Fruit fly (Drosophila melanogaster) whole organism, embryonic: ENCODE results near the gene CG32373.

ENCODE experiments used
- Aef1 ChIP-seq: fragments of 200-800 bp; sonication (Bioruptor generic); IDR thresholded peaks from 3 replicates; pipeline ENCODE4 v1.3.6; 2022; ENCODE audit warnings: missing biosample characterization, missing genetic modification characterization
- B-H1 ChIP-seq: fragments of 200-800 bp; sonication (Bioruptor generic); IDR thresholded peaks from 3 replicates; pipeline ENCODE4 v1.3.6; 2022; ENCODE audit warnings: missing biosample characterization, missing genetic modification characterization
- CG1024 ChIP-seq: fragments of 200-800 bp; sonication (Bioruptor generic); IDR thresholded peaks from 2 replicates; pipeline ENCODE4 v1.3.6; 2022; ENCODE audit warnings: missing biosample characterization, missing genetic modification characterization
- CG10543 ChIP-seq: fragments of 200-800 bp; sonication (Bioruptor generic); optimal IDR thresholded peaks from 3 replicates; lab custom pipeline; 2017; ENCODE audit warnings: missing biosample characterization, mild to moderate bottlenecking, missing genetic modification characterization, moderate library complexity
- CG10979 ChIP-seq: fragments of 200-800 bp; sonication (Bioruptor generic); optimal IDR thresholded peaks from 2 replicates; lab custom pipeline; 2018; ENCODE audit warnings: missing biosample characterization, mild to moderate bottlenecking, missing genetic modification characterization, moderate library complexity
- CG13123 ChIP-seq: fragments of 200-800 bp; sonication (Bioruptor generic); optimal IDR thresholded peaks from 2 replicates; lab custom pipeline; 2016; ENCODE audit warnings: missing biosample characterization, missing genetic modification characterization
- CG14441 ChIP-seq: fragments of 200-800 bp; sonication (Bioruptor generic); IDR thresholded peaks from 2 replicates; pipeline ENCODE4 v1.3.6; 2022; ENCODE audit warnings: missing biosample characterization, missing genetic modification characterization
- CG15011 ChIP-seq: fragments of 200-800 bp; sonication (Bioruptor generic); optimal IDR thresholded peaks from 3 replicates; lab custom pipeline; 2018; ENCODE audit warnings: missing biosample characterization, mild to moderate bottlenecking, missing genetic modification characterization
- CG15073 ChIP-seq: fragments of 200-800 bp; sonication (Bioruptor generic); optimal IDR thresholded peaks from 2 replicates; lab custom pipeline; 2016; ENCODE audit warnings: missing biosample characterization, missing genetic modification characterization
- CG18011 ChIP-seq: fragments of 200-800 bp; sonication (Bioruptor generic); optimal IDR thresholded peaks from 2 replicates; lab custom pipeline; 2017; ENCODE audit warnings: missing biosample characterization, missing genetic modification characterization, mild to moderate bottlenecking, moderate library complexity, missing genotype
- CG18262 ChIP-seq: fragments of 200-800 bp; optimal IDR thresholded peaks from 3 replicates; lab custom pipeline; 2019; ENCODE audit warnings: missing biosample characterization, mild to moderate bottlenecking, missing genetic modification characterization, moderate library complexity
- CG1832 ChIP-seq: fragments of 200-800 bp; sonication (Bioruptor generic); optimal IDR thresholded peaks from 2 replicates; lab custom pipeline; 2017; ENCODE audit warnings: missing biosample characterization, mild to moderate bottlenecking, missing genetic modification characterization, inconsistent platforms
- CG2202 ChIP-seq: fragments of 200-800 bp; sonication (Bioruptor generic); optimal IDR thresholded peaks from 2 replicates; lab custom pipeline; 2018; ENCODE audit warnings: missing biosample characterization, mild to moderate bottlenecking, missing genetic modification characterization
- CG2712 ChIP-seq: fragments of 200-800 bp; optimal IDR thresholded peaks from 3 replicates; lab custom pipeline; 2019; ENCODE audit warnings: missing biosample characterization, mild to moderate bottlenecking, missing genetic modification characterization, moderate library complexity
- CG32772 ChIP-seq: fragments of 200-800 bp; sonication (Bioruptor generic); IDR thresholded peaks from 2 replicates; pipeline ENCODE4 v1.3.6; 2022; ENCODE audit warnings: missing biosample characterization, missing genetic modification characterization
- CG3847 ChIP-seq: fragments of 200-800 bp; sonication (Bioruptor generic); IDR thresholded peaks from 2 replicates; pipeline ENCODE4 v1.3.6; 2022; ENCODE audit warnings: missing biosample characterization, missing genetic modification characterization
- CG6791 ChIP-seq: fragments of 200-800 bp; sonication (Bioruptor generic); IDR thresholded peaks from 3 replicates; pipeline ENCODE4 v1.3.6; 2022; ENCODE audit warnings: missing biosample characterization, missing genetic modification characterization; ENCODE audit not compliant: partially characterized antibody
- CG8924 ChIP-seq: fragments of 200-800 bp; optimal IDR thresholded peaks from 3 replicates; lab custom pipeline; 2019; ENCODE audit warnings: missing biosample characterization, mild to moderate bottlenecking, missing genetic modification characterization, moderate library complexity
- CG9215 ChIP-seq: fragments of 200-800 bp; sonication (Bioruptor generic); IDR thresholded peaks from 2 replicates; pipeline ENCODE4 v1.3.6; 2022; ENCODE audit warnings: missing biosample characterization, missing genetic modification characterization
- CG9876 ChIP-seq: fragments of 200-800 bp; sonication (Bioruptor generic); optimal IDR thresholded peaks from 2 replicates; lab custom pipeline; 2016; ENCODE audit warnings: missing biosample characterization, missing genetic modification characterization
- CTCF ChIP-seq: fragments of 200-800 bp; sonication (Bioruptor generic); optimal IDR thresholded peaks from 2 replicates; lab custom pipeline; 2017; ENCODE audit warnings: missing biosample characterization, mild to moderate bottlenecking, missing genetic modification characterization, moderate library complexity
- D19A ChIP-seq: fragments of 200-800 bp; optimal IDR thresholded peaks from 3 replicates; lab custom pipeline; 2019; ENCODE audit warnings: missing biosample characterization, mild to moderate bottlenecking, missing genetic modification characterization, moderate library complexity
- Dp ChIP-seq: fragments of 200-800 bp; sonication (Bioruptor generic); optimal IDR thresholded peaks from 2 replicates; lab custom pipeline; 2018; ENCODE audit warnings: missing biosample characterization, mild to moderate bottlenecking, missing genetic modification characterization, moderate library complexity
- ERR ChIP-seq: fragments of 200-800 bp; sonication (Bioruptor generic); optimal IDR thresholded peaks from 2 replicates; lab custom pipeline; 2016; ENCODE audit warnings: missing biosample characterization, missing genetic modification characterization
- Ets65A ChIP-seq: fragments of 200-800 bp; sonication (Bioruptor generic); peaks from one replicate; lab custom pipeline; 2016; ENCODE audit warnings: missing biosample characterization, missing genetic modification characterization
- Hand ChIP-seq: fragments of 200-800 bp; sonication (Bioruptor generic); optimal IDR thresholded peaks from 2 replicates; lab custom pipeline; 2017; ENCODE audit warnings: mild to moderate bottlenecking, missing biosample characterization, missing genetic modification reagents, missing genetic modification characterization
- Lhr ChIP-seq: fragments of 200-800 bp; sonication (Bioruptor generic); optimal IDR thresholded peaks from 3 replicates; lab custom pipeline; 2017; ENCODE audit warnings: mild to moderate bottlenecking, missing biosample characterization, missing genetic modification reagents, missing genetic modification characterization
- Mes4 ChIP-seq: fragments of 200-800 bp; sonication (Bioruptor generic); optimal IDR thresholded peaks from 2 replicates; lab custom pipeline; 2016; ENCODE audit warnings: missing biosample characterization, missing genetic modification characterization
- Nf-YB ChIP-seq: fragments of 200-800 bp; sonication (Bioruptor generic); optimal IDR thresholded peaks from 3 replicates; lab custom pipeline; 2019; ENCODE audit warnings: missing biosample characterization, mild to moderate bottlenecking, missing genetic modification characterization, moderate library complexity
- Poxn ChIP-seq: fragments of 200-800 bp; sonication (Bioruptor generic); IDR thresholded peaks from 2 replicates; pipeline ENCODE4 v1.3.6; 2022; ENCODE audit warnings: missing biosample characterization, missing genetic modification characterization
- Rfx ChIP-seq: fragments of 200-800 bp; sonication (Bioruptor generic); IDR thresholded peaks from 2 replicates; pipeline ENCODE4 v1.3.6; 2022; ENCODE audit warnings: missing biosample characterization, missing genetic modification characterization
- Sox100B ChIP-seq: fragments of 200-800 bp; sonication (Bioruptor generic); optimal IDR thresholded peaks from 3 replicates; lab custom pipeline; 2018; ENCODE audit warnings: missing biosample characterization, mild to moderate bottlenecking, missing genetic modification characterization
- Xbp1 ChIP-seq: fragments of 200-800 bp; sonication (Bioruptor generic); optimal IDR thresholded peaks from 3 replicates; lab custom pipeline; 2016; ENCODE audit warnings: missing biosample characterization, mild to moderate bottlenecking, missing genetic modification characterization
- ab ChIP-seq: fragments of 200-800 bp; sonication (Bioruptor generic); optimal IDR thresholded peaks from 2 replicates; lab custom pipeline; 2016; ENCODE audit warnings: missing biosample characterization, missing genetic modification characterization
- bsh ChIP-seq, 2 experiments: fragments of 200-800 bp; sonication (Bioruptor generic); optimal IDR thresholded peaks; 2 replicates each; lab custom pipeline; 2017 to 2018; ENCODE audit warnings: mild to moderate bottlenecking in 2 of 2, missing biosample characterization in 2 of 2, missing genetic modification characterization in 2 of 2, moderate library complexity in 1 of 2
- cad ChIP-seq: fragments of >200 bp; optimal IDR thresholded peaks from 2 replicates; lab custom pipeline; 2017; ENCODE audit warnings: missing biosample characterization, missing genetic modification characterization
- cg ChIP-seq: fragments of 200-800 bp; sonication (Bioruptor generic); optimal IDR thresholded peaks from 3 replicates; lab custom pipeline; 2019; ENCODE audit warnings: missing biosample characterization, mild to moderate bottlenecking, missing genetic modification characterization, moderate library complexity
- chm ChIP-seq: fragments of 200-800 bp; sonication (Bioruptor generic); IDR thresholded peaks from 2 replicates; pipeline ENCODE4 v1.3.6; 2022; ENCODE audit warnings: missing biosample characterization, missing genetic modification characterization
- da ChIP-seq: fragments of 200-800 bp; sonication (Bioruptor generic); optimal IDR thresholded peaks from 2 replicates; lab custom pipeline; 2016; ENCODE audit warnings: missing biosample characterization, missing genetic modification characterization
- dmrt99B ChIP-seq: fragments of 200-800 bp; sonication (Bioruptor generic); optimal IDR thresholded peaks from 2 replicates; lab custom pipeline; 2018; ENCODE audit warnings: missing biosample characterization, mild to moderate bottlenecking, missing genetic modification characterization, moderate library complexity
- dpn ChIP-seq, 2 experiments: fragments of 200-800 bp; sonication (Bioruptor generic); optimal IDR thresholded peaks; 3 replicates each; lab custom pipeline; 2016; ENCODE audit warnings: missing biosample characterization in 2 of 2, missing genetic modification characterization in 2 of 2
- fd96Cb ChIP-seq: fragments of 200-800 bp; sonication (Bioruptor generic); optimal IDR thresholded peaks from 2 replicates; lab custom pipeline; 2018; ENCODE audit warnings: missing biosample characterization, mild to moderate bottlenecking, missing genetic modification characterization, moderate library complexity
- gem ChIP-seq: fragments of 200-800 bp; sonication (Bioruptor generic); optimal IDR thresholded peaks from 2 replicates; lab custom pipeline; 2019; ENCODE audit warnings: missing biosample characterization, mild to moderate bottlenecking, missing genetic modification characterization, moderate library complexity
- nmo ChIP-seq: fragments of 200-800 bp; sonication (Bioruptor generic); optimal IDR thresholded peaks from 2 replicates; lab custom pipeline; 2018; ENCODE audit warnings: missing biosample characterization, mild to moderate bottlenecking, missing genetic modification characterization, moderate library complexity
- pnt ChIP-seq: fragments of 200-800 bp; sonication (Bioruptor generic); optimal IDR thresholded peaks from 3 replicates; lab custom pipeline; 2016; ENCODE audit warnings: missing biosample characterization, missing genetic modification characterization
- psq ChIP-seq: fragments of 200-800 bp; sonication (Bioruptor generic); optimal IDR thresholded peaks from 2 replicates; lab custom pipeline; 2017; ENCODE audit warnings: missing biosample characterization, missing genetic modification characterization
- pum ChIP-seq: fragments of 200-800 bp; sonication (Bioruptor generic); optimal IDR thresholded peaks from 2 replicates; lab custom pipeline; 2016; ENCODE audit warnings: missing biosample characterization, missing genetic modification characterization
- sens ChIP-seq: fragments of 200-800 bp; sonication (Bioruptor generic); peaks from one replicate; lab custom pipeline; 2016; ENCODE audit warnings: missing biosample characterization, missing genetic modification characterization
- slou ChIP-seq: fragments of 200-800 bp; sonication (Bioruptor generic); optimal IDR thresholded peaks from 3 replicates; lab custom pipeline; 2016; ENCODE audit warnings: missing biosample characterization, missing genetic modification characterization
- ttk ChIP-seq: fragments of 200-800 bp; sonication (Bioruptor generic); IDR thresholded peaks from 2 replicates; pipeline ENCODE4 v2.1.2; 2022; ENCODE audit warnings: missing biosample characterization, missing genetic modification characterization

CG32373 gene

dm6 chr3L:7601122-7601841, 49.1 kb upstream of the CG32373 start (continued):
- TF ChIP-seq CG14441 (GFP tag; lab: Robert Waterston, UW) (0 out of 2 replicates have a peak, but pooled peaks have one; percentile 25), cad (GFP tag; lab: Kevin White, UChicago) (no peak), Dp (GFP tag; lab: Kevin White, UChicago) (no peak), B-H1 (GFP tag; lab: Robert Waterston, UW) (0 out of 3 replicates have a peak, but pooled peaks have one; percentile 14), CG3847 (GFP tag; lab: Robert Waterston, UW) (no peak), bsh (GFP tag; optimal IDR thresholded peaks at IDR 0.05; lab: Kevin White, UChicago) (peak in 1 of 2 experiments; percentile 41), dmrt99B (tag; lab: Kevin White, UChicago) (peak; percentile 39), slou (no peak), CG15073 (no peak), CG1832 (no peak), CTCF (GFP tag; lab: Kevin White, UChicago) (peak; percentile 87), Nf-YB (GFP tag; lab: Kevin White, UChicago) (no peak), ab (no peak), Rfx (GFP tag; lab: Robert Waterston, UW) (no peak), ERR (GFP tag; lab: Kevin White, UChicago) (no peak), CG1024 (GFP tag; lab: Robert Waterston, UW) (0 out of 2 replicates have a peak, but pooled peaks have one; percentile 12), CG15011 (no peak), CG13123 (GFP tag; lab: Kevin White, UChicago) (no peak), Lhr (no peak), CG2202 (tag; lab: Kevin White, UChicago) (no peak), CG6791 (GFP tag; lab: Robert Waterston, UW) (no peak), Poxn (GFP tag; lab: Robert Waterston, UW) (no peak), CG2712 (tag; lab: Kevin White, UChicago) (peak; percentile 7), psq (GFP tag; lab: Kevin White, UChicago) (no peak), CG9876 (no peak), CG10543 (GFP tag; lab: Kevin White, UChicago) (no peak), Aef1 (no peak; the same call in 2 of the 3 replicates), nmo (GFP tag; lab: Kevin White, UChicago) (peak; percentile 21), CG8924 (no peak), CG18262 (tag; lab: Kevin White, UChicago) (peak; percentile 16), dpn (GFP tag; optimal IDR thresholded peaks at IDR 0.05; lab: Kevin White, UChicago) (no peak), cg (GFP tag; lab: Kevin White, UChicago) (no peak), fd96Cb (tag; lab: Kevin White, UChicago) (no peak), chm (GFP tag; lab: Robert Waterston, UW) (no peak), Mes4 (GFP tag; lab: Kevin White, UChicago) (no peak), ttk (GFP tag; lab: Robert Waterston, UW) (peak; percentile 47; the same call in 1 of the 2 replicates), Ets65A (GFP tag; lab: Kevin White, UChicago) (peak; percentile 59), gem (tag; lab: Kevin White, UChicago) (peak; percentile 42), CG32772 (GFP tag; lab: Robert Waterston, UW) (no peak), pum (GFP tag; lab: Kevin White, UChicago) (no peak), D19A (tag; lab: Kevin White, UChicago) (no peak), Xbp1 (GFP tag; lab: Kevin White, UChicago) (no peak), sens (GFP tag; lab: Kevin White, UChicago) (peak; percentile 84), Hand (no peak), da (GFP tag; lab: Kevin White, UChicago) (no peak), CG9215 (GFP tag; lab: Robert Waterston, UW) (no peak), Sox100B (GFP tag; lab: Kevin White, UChicago) (peak; percentile 37), CG18011 (no peak), pnt (no peak), CG10979 (tag; lab: Kevin White, UChicago) (no peak)
